Worm (Caenorhabditis elegans) whole organism, L1 larva: Measurements from ENCODE around the gene tric-1B.1.

Experiments
- aly-2 ChIP-seq: fragments of 150-350 bp; optimal IDR thresholded peaks from 2 replicates; lab custom pipeline; 2014; ENCODE audit warnings: missing biosample characterization, missing genetic modification characterization
- blmp-1 ChIP-seq: fragments of 150-350 bp; optimal IDR thresholded peaks from 2 replicates; lab custom pipeline; 2014; ENCODE audit warnings: missing biosample characterization, missing genetic modification characterization
- ceh-82 ChIP-seq, 3 experiments: fragments of 150-350 bp in 1 of 3; sonication (generic microtip) in 2 of 3; optimal IDR thresholded peaks; 2 replicates each; lab custom pipeline; 2014 to 2017; ENCODE audit warnings: missing biosample characterization in 3 of 3, missing genetic modification characterization in 3 of 3
- ces-1 ChIP-seq: fragments of 150-350 bp; optimal IDR thresholded peaks from 2 replicates; lab custom pipeline; 2014; ENCODE audit warnings: missing biosample characterization, missing genetic modification reagents, missing genetic modification characterization
- dsc-1 ChIP-seq: sonication (generic microtip); optimal IDR thresholded peaks from 2 replicates; lab custom pipeline; 2016; ENCODE audit warnings: mild to moderate bottlenecking, missing genetic modification characterization, missing compliant biosample characterization
- efl-1 ChIP-seq, 4 experiments: fragments of 150-350 bp; optimal IDR thresholded peaks in 3 of 4; peaks in 1 of 4; 1 replicate in 1 of 4; 2 replicates in 3 of 4; lab custom pipeline; 2014; ENCODE audit warnings: missing biosample characterization in 2 of 4, missing genetic modification characterization in 2 of 4, missing genetic modification reagents in 2 of 4
- egl-27 ChIP-seq, 2 experiments: fragments of 150-350 bp in 1 of 2; sonication (generic microtip); optimal IDR thresholded peaks; 3 replicates each; lab custom pipeline; 2017 to 2018; ENCODE audit warnings: missing biosample characterization in 2 of 2, missing genetic modification characterization in 2 of 2, missing genetic modification reagents in 2 of 2
- elt-2 ChIP-seq: sonication (generic microtip); optimal IDR thresholded peaks from 2 replicates; lab custom pipeline; 2016; ENCODE audit warnings: missing genetic modification characterization, mild to moderate bottlenecking, inconsistent platforms, missing compliant biosample characterization, missing genetic modification reagents
- elt-3 ChIP-seq, 6 experiments: fragments of 150-350 bp in 1 of 6; sonication (generic microtip); optimal IDR thresholded peaks; 2 replicates each; lab custom pipeline; 2017 to 2018; ENCODE audit warnings: missing biosample characterization in 6 of 6, missing genetic modification characterization in 6 of 6, inconsistent platforms in 1 of 6
- fkh-4 ChIP-seq: sonication (generic microtip); optimal IDR thresholded peaks from 2 replicates; lab custom pipeline; 2016; ENCODE audit warnings: missing compliant biosample characterization, missing genetic modification characterization, borderline replicate concordance
- grh-1 ChIP-seq: fragments of 200-800 bp; sonication (Bioruptor generic); IDR thresholded peaks from 2 replicates; pipeline ENCODE4 v1.3.6; 2022; ENCODE audit warnings: missing genetic modification reagents, missing genetic modification characterization, missing compliant biosample characterization
- hlh-4 ChIP-seq: sonication (generic microtip); optimal IDR thresholded peaks from 2 replicates; lab custom pipeline; 2016; ENCODE audit warnings: mild to moderate bottlenecking, missing genetic modification characterization, missing compliant biosample characterization
- hpl-2 ChIP-seq: fragments of 150-350 bp; optimal IDR thresholded peaks from 2 replicates; lab custom pipeline; 2014; ENCODE audit warnings: missing biosample characterization, missing genetic modification reagents, missing genetic modification characterization
- jun-1 ChIP-seq: fragments of 150-350 bp; optimal IDR thresholded peaks from 2 replicates; lab custom pipeline; 2014; ENCODE audit warnings: missing biosample characterization, missing genetic modification reagents, missing genetic modification characterization
- lin-14 ChIP-seq: fragments of 200-800 bp; sonication (Bioruptor generic); optimal IDR thresholded peaks from 2 replicates; lab custom pipeline; 2018; ENCODE audit warnings: mild to moderate bottlenecking, missing genetic modification characterization, moderate library complexity, missing compliant biosample characterization
- lin-15B ChIP-seq: fragments of 150-350 bp; sonication (generic microtip); optimal IDR thresholded peaks from 3 replicates; lab custom pipeline; 2014; ENCODE audit warnings: missing biosample characterization, missing genetic modification characterization
- lin-39 ChIP-seq: fragments of 150-350 bp; optimal IDR thresholded peaks from 2 replicates; lab custom pipeline; 2014; ENCODE audit warnings: missing biosample characterization, missing genetic modification reagents, missing genetic modification characterization
- lir-3 ChIP-seq: sonication (generic microtip); optimal IDR thresholded peaks from 2 replicates; lab custom pipeline; 2016; ENCODE audit warnings: mild to moderate bottlenecking, missing genetic modification characterization, moderate library complexity, missing compliant biosample characterization; ENCODE audit not compliant: poor library complexity
- mab-9 ChIP-seq: fragments of 200-800 bp; sonication (Bioruptor generic); IDR thresholded peaks from 2 replicates; pipeline ENCODE4 v1.3.6; 2022; ENCODE audit warnings: missing genetic modification reagents, missing genetic modification characterization, missing compliant biosample characterization
- mef-2 ChIP-seq: fragments of 150-350 bp; optimal IDR thresholded peaks from 2 replicates; lab custom pipeline; 2014; ENCODE audit warnings: missing biosample characterization, missing genetic modification characterization
- mep-1 ChIP-seq: fragments of 150-350 bp; optimal IDR thresholded peaks from 2 replicates; lab custom pipeline; 2014; ENCODE audit warnings: missing biosample characterization, missing genetic modification characterization
- nhr-20 ChIP-seq: sonication (generic microtip); optimal IDR thresholded peaks from 2 replicates; lab custom pipeline; 2016; ENCODE audit warnings: mild to moderate bottlenecking, missing genetic modification characterization, missing compliant biosample characterization
- nhr-237 ChIP-seq: fragments of 150-350 bp; optimal IDR thresholded peaks from 2 replicates; lab custom pipeline; 2014; ENCODE audit warnings: missing biosample characterization, missing genetic modification characterization
- nhr-71 ChIP-seq: sonication (generic microtip); optimal IDR thresholded peaks from 2 replicates; lab custom pipeline; 2016; ENCODE audit warnings: mild to moderate bottlenecking, missing genetic modification characterization, moderate library complexity, missing compliant biosample characterization
- nhr-77 ChIP-seq: fragments of 150-350 bp; optimal IDR thresholded peaks from 2 replicates; lab custom pipeline; 2014; ENCODE audit warnings: missing biosample characterization, missing genetic modification characterization
- nhr-84 ChIP-seq: sonication (generic microtip); optimal IDR thresholded peaks from 2 replicates; lab custom pipeline; 2017; ENCODE audit warnings: missing biosample characterization, missing genetic modification characterization
- nhr-85 ChIP-seq: sonication (generic microtip); peaks from one replicate; lab custom pipeline; 2016; ENCODE audit warnings: missing genetic modification characterization, inconsistent platforms, missing compliant biosample characterization
- snu-23 ChIP-seq: sonication (generic microtip); optimal IDR thresholded peaks from 2 replicates; lab custom pipeline; 2016; ENCODE audit warnings: missing genetic modification characterization, missing compliant biosample characterization
- sox-4 ChIP-seq: sonication (generic microtip); optimal IDR thresholded peaks from 2 replicates; lab custom pipeline; 2016; ENCODE audit warnings: missing genetic modification characterization, missing compliant biosample characterization
- swsn-7 ChIP-seq: sonication (generic microtip); optimal IDR thresholded peaks from 2 replicates; lab custom pipeline; 2016; ENCODE audit warnings: missing genetic modification characterization, missing compliant biosample characterization
- xbp-1 ChIP-seq: sonication (generic microtip); optimal IDR thresholded peaks from 2 replicates; lab custom pipeline; 2016; ENCODE audit warnings: missing genetic modification characterization, missing compliant biosample characterization

Gene tric-1B.1

DNA sequence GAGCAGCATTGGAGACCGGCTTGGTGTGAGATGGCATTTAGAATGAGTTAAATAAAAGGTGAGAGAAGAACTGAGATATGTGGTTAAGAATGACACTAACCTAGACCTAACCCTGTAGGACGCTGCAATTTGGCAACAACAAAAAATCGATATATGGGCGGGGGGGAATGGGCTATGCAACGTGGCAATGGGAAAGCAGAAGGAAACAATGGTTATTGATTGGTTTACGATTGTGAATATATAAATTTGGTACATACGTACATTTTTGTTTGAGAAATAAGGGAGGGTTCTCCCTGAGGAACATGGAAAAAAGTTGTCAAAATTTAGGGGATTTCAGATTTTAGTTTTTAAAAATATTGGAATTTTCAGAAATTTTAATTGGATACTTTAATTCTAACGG is 17.0 kb downstream of the tric-1B.1 start, which contains the start of gene tag-276:
Gene tag-276, minus strand, starts transcription at position 101 of the 400 bp plus-strand sequence.
- TF ChIP-seq dsc-1 (tag; lab: Kevin White, UChicago) (no peak), xbp-1 (tag; lab: Kevin White, UChicago) (no peak), ceh-82 (tag; optimal IDR thresholded peaks at IDR 0.05; lab: Kevin White, UChicago) (no peak)

DNA sequence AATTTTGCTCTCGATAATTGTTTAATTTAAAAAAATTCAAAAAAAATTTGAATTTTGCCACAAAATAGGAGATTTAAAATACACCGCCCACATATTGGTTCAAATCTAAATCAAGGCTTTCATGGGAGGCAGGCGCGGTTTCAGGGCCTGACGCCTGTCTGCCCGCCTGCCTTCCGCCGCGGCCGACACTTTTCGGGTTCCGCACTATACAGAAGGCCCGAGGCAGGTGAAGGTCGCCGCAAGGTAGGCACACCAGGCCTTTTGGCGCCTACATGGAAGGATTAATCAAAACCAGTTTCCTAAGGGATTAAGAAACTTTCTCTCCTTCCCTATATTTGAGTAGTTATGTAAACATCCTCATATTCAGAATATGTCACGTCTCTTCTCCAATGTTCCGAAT is 23.5 kb downstream of the tric-1B.1 start, which contains the start of gene Y57A10A.24:
Gene Y57A10A.24, plus strand, starts transcription at position 396 of the 400 bp plus-strand sequence.
- TF ChIP-seq efl-1 (optimal IDR thresholded peaks at IDR 0.05; lab: Kevin White, UChicago): no peak
- peak in 1 of 2 experiments; percentile 4 for TF ChIP-seq efl-1 (GFP tag; optimal IDR thresholded peaks at IDR 0.05 in 1 of 2; lab: Kevin White, UChicago)
- no peak for TF ChIP-seq nhr-77 (tag; lab: Kevin White, UChicago)

DNA sequence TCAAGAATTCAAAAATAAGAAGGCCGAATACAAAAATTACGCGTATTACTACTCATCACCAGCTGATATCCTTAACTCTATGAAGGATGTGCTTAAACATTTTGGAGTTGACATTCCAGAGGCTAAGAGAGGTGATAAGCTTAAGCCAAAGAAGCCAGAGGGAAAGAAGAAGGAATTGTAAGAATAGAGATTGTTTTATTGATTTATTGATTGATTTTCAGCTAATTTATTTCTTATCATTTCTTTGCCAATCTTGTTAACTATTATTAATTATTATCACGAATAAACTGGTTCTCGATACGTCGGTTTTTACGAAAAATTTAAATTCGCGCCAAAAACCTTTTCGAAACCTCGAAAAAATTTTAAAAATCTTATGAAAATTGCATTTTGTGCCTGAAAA is 24.3 kb downstream of the tric-1B.1 start:
- TF ChIP-seq elt-3 (tag; optimal IDR thresholded peaks at IDR 0.05; lab: Kevin White, UChicago): no peak
- no peak for TF ChIP-seq lin-39 (tag; lab: Kevin White, UChicago)
- no peak for TF ChIP-seq lin-14 (GFP tag; lab: Kevin White, UChicago)
- no peak for TF ChIP-seq hpl-2 (GFP tag; lab: Kevin White, UChicago)
- TF ChIP-seq efl-1 (optimal IDR thresholded peaks at IDR 0.05; lab: Kevin White, UChicago): no peak
- no peak for TF ChIP-seq efl-1 (GFP tag; optimal IDR thresholded peaks at IDR 0.05 in 1 of 2; lab: Kevin White, UChicago)
- no peak for TF ChIP-seq ces-1 (GFP tag; lab: Kevin White, UChicago)
- TF ChIP-seq mep-1: no peak
- TF ChIP-seq jun-1 (tag; lab: Kevin White, UChicago): no peak
- TF ChIP-seq nhr-85 (tag; lab: Kevin White, UChicago): no peak
- no peak for TF ChIP-seq mab-9
- TF ChIP-seq lin-15B (tag; lab: Kevin White, UChicago): no peak
- no peak for TF ChIP-seq swsn-7 (tag; lab: Kevin White, UChicago)
- no peak for TF ChIP-seq grh-1 (GFP tag; lab: Robert Waterston, UW)
- no peak for TF ChIP-seq sox-4 (tag; lab: Kevin White, UChicago)
- no peak for TF ChIP-seq elt-2 (tag; lab: Kevin White, UChicago)
- TF ChIP-seq nhr-237 (tag; lab: Kevin White, UChicago): no peak
- TF ChIP-seq fkh-4: no peak
- TF ChIP-seq xbp-1 (tag; lab: Kevin White, UChicago): no peak
- TF ChIP-seq egl-27 (tag; optimal IDR thresholded peaks at IDR 0.05; lab: Kevin White, UChicago): no peak
- no peak for TF ChIP-seq nhr-20 (tag; lab: Kevin White, UChicago)

DNA sequence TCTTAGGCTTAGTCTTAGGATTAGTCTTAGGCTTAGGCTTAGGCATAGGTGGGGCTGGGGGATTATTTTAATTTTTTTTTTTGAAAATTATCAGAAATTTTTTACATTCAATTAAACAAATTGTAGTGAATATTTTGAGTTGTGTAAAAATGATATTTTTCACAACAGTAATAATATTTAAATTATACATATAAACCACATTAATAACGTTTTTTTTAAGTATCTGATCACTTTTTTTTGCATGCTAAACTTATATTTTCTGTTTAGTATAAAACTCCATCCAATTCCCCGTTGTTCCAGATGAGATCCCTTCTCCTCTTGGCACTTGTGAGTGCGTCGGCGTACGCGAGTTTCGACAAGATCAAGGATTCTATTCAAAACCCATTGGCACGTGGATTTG is 26.0 kb downstream of the tric-1B.1 start, which contains the start of gene txdc-12.1:
Gene txdc-12.1, plus strand, starts transcription at position 301 of the 400 bp plus-strand sequence.
- TF ChIP-seq grh-1 (GFP tag; lab: Robert Waterston, UW): no peak
- no peak for TF ChIP-seq dsc-1 (tag; lab: Kevin White, UChicago)
- TF ChIP-seq, all 84 proteins: peak for 0

DNA sequence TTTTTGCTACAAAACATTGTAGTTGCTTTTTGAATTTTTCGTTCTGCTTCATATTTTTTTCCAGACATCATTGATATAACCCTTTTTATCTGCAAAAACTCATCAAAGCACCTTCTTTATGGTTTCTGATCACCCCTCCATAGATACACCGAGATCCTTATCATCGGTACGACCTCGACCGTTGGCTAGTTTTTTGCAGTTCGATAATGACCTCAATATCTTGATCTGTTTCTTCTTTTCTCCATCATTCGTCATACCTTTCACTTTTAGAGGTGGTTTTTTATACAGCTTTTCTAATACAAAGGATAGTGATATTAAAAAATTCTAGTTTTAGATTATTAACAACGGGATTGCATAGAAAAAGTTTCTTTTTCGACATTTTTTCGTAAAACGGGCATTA is 26.6 kb downstream of the tric-1B.1 start:
- TF ChIP-seq hlh-4 (tag; lab: Kevin White, UChicago): no peak
- no peak for TF ChIP-seq nhr-237 (tag; lab: Kevin White, UChicago)
- no peak for TF ChIP-seq lir-3 (tag; lab: Kevin White, UChicago)
- peak; percentile 87 for TF ChIP-seq nhr-85 (tag; lab: Kevin White, UChicago)
- TF ChIP-seq blmp-1: peak; percentile 96
- peak; percentile 41 for TF ChIP-seq nhr-84
- TF ChIP-seq elt-3 (tag; optimal IDR thresholded peaks at IDR 0.05; lab: Kevin White, UChicago): peak in 4 of 6 experiments; percentile 43 to 56 (median 54)
- peak; percentile 14 for TF ChIP-seq nhr-20 (tag; lab: Kevin White, UChicago)
- no peak for TF ChIP-seq mep-1
- TF ChIP-seq aly-2: no peak
- TF ChIP-seq lin-15B (tag; lab: Kevin White, UChicago): no peak
- peak; percentile 18 for TF ChIP-seq snu-23 (GFP tag; lab: Kevin White, UChicago)
- no peak for TF ChIP-seq sox-4 (tag; lab: Kevin White, UChicago)
- TF ChIP-seq mef-2 (tag; lab: Kevin White, UChicago): no peak
- peak; percentile 33 for TF ChIP-seq nhr-71 (tag; lab: Kevin White, UChicago)
- peak; percentile 29; the same call in 1 of the 2 replicates for TF ChIP-seq grh-1 (GFP tag; lab: Robert Waterston, UW)
